Fruit fly (Drosophila melanogaster) whole organism, adult: ENCODE data around the gene siz.

Experiments
- CG11617 ChIP-seq: fragments of 200-800 bp; sonication (Bioruptor generic); optimal IDR thresholded peaks from 2 replicates; lab custom pipeline; 2017; ENCODE audit warnings: mild to moderate bottlenecking, missing biosample characterization, missing genetic modification reagents, missing genetic modification characterization
- CG12768 ChIP-seq: fragments of 200-800 bp; sonication (Bioruptor generic); optimal IDR thresholded peaks from 2 replicates; lab custom pipeline; 2017; ENCODE audit warnings: missing biosample characterization, missing genetic modification characterization, mild to moderate bottlenecking, moderate library complexity, missing genetic modification reagents
- CG14711 ChIP-seq: fragments of 200-800 bp; sonication (Bioruptor generic); optimal IDR thresholded peaks from 2 replicates; lab custom pipeline; 2018; ENCODE audit warnings: missing biosample characterization, mild to moderate bottlenecking, missing genetic modification characterization, moderate library complexity
- CG1620 ChIP-seq: fragments of 200-800 bp; sonication (Bioruptor generic); optimal IDR thresholded peaks from 2 replicates; lab custom pipeline; 2016; ENCODE audit warnings: missing biosample characterization, missing genetic modification characterization
- CG33017 ChIP-seq: fragments of 200-800 bp; sonication (Bioruptor generic); optimal IDR thresholded peaks from 2 replicates; lab custom pipeline; 2018; ENCODE audit warnings: missing biosample characterization, mild to moderate bottlenecking, missing genetic modification characterization, moderate library complexity
- CG5204 ChIP-seq: fragments of 200-800 bp; sonication (Bioruptor generic); optimal IDR thresholded peaks from 2 replicates; lab custom pipeline; 2016; ENCODE audit warnings: missing biosample characterization, missing genetic modification characterization
- CG7045 ChIP-seq: fragments of 200-800 bp; sonication (Bioruptor generic); optimal IDR thresholded peaks from 2 replicates; lab custom pipeline; 2017; ENCODE audit warnings: missing biosample characterization, mild to moderate bottlenecking, missing genetic modification characterization
- CG7101 ChIP-seq: fragments of 200-800 bp; sonication (Bioruptor generic); optimal IDR thresholded peaks from 2 replicates; lab custom pipeline; 2018; ENCODE audit warnings: missing biosample characterization, mild to moderate bottlenecking, missing genetic modification characterization, moderate library complexity
- Clk ChIP-seq: fragments of 200-800 bp; sonication (Bioruptor generic); optimal IDR thresholded peaks from 2 replicates; lab custom pipeline; 2017; ENCODE audit warnings: missing biosample characterization, missing genetic modification characterization
- Crg-1 ChIP-seq: fragments of 200-800 bp; sonication (Bioruptor generic); optimal IDR thresholded peaks from 2 replicates; lab custom pipeline; 2016; ENCODE audit warnings: missing biosample characterization, missing genetic modification characterization
- Hr96 ChIP-seq: fragments of 200-800 bp; sonication (Bioruptor generic); optimal IDR thresholded peaks from 2 replicates; lab custom pipeline; 2016; ENCODE audit warnings: missing biosample characterization, missing genetic modification characterization
- Mnt ChIP-seq: fragments of 200-800 bp; sonication (Bioruptor generic); optimal IDR thresholded peaks from 2 replicates; lab custom pipeline; 2016; ENCODE audit warnings: missing biosample characterization, mild to moderate bottlenecking, missing genetic modification characterization
- bab1 ChIP-seq: fragments of 200-800 bp; sonication (Bioruptor generic); optimal IDR thresholded peaks from 3 replicates; lab custom pipeline; 2019; ENCODE audit warnings: missing biosample characterization, mild to moderate bottlenecking, missing genetic modification characterization, moderate library complexity
- cic ChIP-seq: fragments of 200-800 bp; sonication (Bioruptor generic); optimal IDR thresholded peaks from 2 replicates; lab custom pipeline; 2017; ENCODE audit warnings: missing biosample characterization, mild to moderate bottlenecking, missing genetic modification characterization, moderate library complexity
- cnc ChIP-seq, 2 experiments: fragments of >200 bp; optimal IDR thresholded peaks; 2 replicates each; lab custom pipeline; 2017
- kay ChIP-seq: fragments of 200-800 bp; sonication (Bioruptor generic); peaks from one replicate; lab custom pipeline; 2016; ENCODE audit warnings: missing biosample characterization, missing genetic modification characterization, borderline replicate concordance
- ovo ChIP-seq: fragments of 200-800 bp; sonication (Bioruptor generic); optimal IDR thresholded peaks from 2 replicates; lab custom pipeline; 2016; ENCODE audit warnings: missing biosample characterization, missing genetic modification characterization
- pad ChIP-seq: fragments of 200-800 bp; sonication (Bioruptor generic); optimal IDR thresholded peaks from 3 replicates; lab custom pipeline; 2017; ENCODE audit warnings: missing biosample characterization, missing genetic modification characterization, mild to moderate bottlenecking, moderate library complexity, missing genetic modification reagents
- tj ChIP-seq: fragments of 200-800 bp; sonication (Bioruptor generic); optimal IDR thresholded peaks from 3 replicates; lab custom pipeline; 2017; ENCODE audit warnings: missing biosample characterization, mild to moderate bottlenecking, missing genetic modification characterization, moderate library complexity
- toe ChIP-seq: fragments of 200-800 bp; sonication (Bioruptor generic); optimal IDR thresholded peaks from 2 replicates; lab custom pipeline; 2016; ENCODE audit warnings: missing biosample characterization, missing genetic modification characterization

siz gene

dm6 chr3L:21055839-21056238, 21.5 kb downstream of the siz start:
- TF ChIP-seq cic (GFP tag; lab: Kevin White, UChicago) = no peak
- TF ChIP-seq CG12768 (GFP tag; lab: Kevin White, UChicago) = peak; percentile 59
- no peak for TF ChIP-seq kay

DNA sequence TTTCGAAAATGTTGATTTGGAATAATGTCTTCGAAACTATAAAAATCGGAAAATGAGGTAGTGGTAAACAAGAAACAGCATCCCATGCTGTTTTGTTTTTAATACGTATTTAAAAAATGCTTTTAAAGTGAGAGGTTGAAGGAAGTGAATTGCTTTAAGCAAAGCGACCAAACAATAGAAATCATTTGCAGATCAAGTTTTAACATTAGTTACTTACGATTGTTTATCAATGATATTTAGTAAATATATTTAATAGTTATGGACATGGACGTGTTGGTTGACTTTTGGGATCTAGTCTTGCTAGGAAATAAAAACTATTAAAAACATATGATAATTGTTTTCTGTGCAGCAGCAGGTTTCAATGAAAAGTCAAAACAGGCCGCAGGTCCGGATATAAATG, 22.0 kb downstream of the siz start:
- TF ChIP-seq kay (peak; percentile 87), CG11617 (GFP tag; lab: Kevin White, UChicago) (no peak)

DNA sequence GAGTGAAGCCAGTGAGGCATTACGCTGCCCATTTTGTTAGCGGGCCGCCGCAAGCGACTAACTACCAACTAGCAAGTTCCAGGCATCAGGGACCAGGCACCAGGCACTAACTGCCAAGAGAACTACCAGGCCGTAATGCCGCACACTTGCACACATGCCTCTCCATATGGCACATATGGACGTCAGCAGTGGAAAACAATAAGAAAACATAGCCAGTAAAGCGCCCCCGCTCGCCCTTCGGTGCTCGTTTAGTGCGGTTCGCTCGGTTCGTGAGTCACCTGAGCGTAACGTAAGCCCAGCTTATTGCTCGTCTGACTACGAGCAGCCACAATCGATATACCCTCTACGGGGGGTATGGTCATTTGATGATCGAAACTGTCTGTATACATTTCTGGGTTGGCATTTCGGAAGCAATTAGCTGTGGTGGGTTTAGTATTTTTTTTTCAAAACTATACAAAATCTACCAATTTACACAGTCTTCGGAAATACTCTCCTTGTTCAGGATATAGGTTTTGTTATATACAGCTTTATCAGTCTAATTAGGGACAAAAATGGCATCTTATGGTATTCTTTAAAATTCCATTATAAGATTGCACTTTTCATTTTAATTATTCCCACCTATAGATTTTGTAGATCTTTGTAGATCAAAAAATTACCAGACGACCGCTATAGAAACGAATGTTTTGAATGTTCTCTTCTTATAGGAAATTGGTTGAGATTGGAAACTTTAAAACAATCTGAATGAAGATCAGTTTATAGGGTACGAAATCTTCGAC, 22.6 kb downstream of the siz start:
- TF ChIP-seq CG11617 (GFP tag; lab: Kevin White, UChicago) (peak; percentile 31), kay (peak; percentile 58), CG33017 (tag; lab: Kevin White, UChicago) (no peak), CG7045 (peak; percentile 1), toe (peak; percentile 21), CG7101 (tag; lab: Kevin White, UChicago) (peak; percentile 24), cic (GFP tag; lab: Kevin White, UChicago) (peak; percentile 9), tj (GFP tag; lab: Kevin White, UChicago) (no peak), bab1 (peak; percentile 25), CG1620 (no peak), Clk (no peak), Crg-1 (GFP tag; lab: Kevin White, UChicago) (no peak), CG12768 (GFP tag; lab: Kevin White, UChicago) (no peak), CG5204 (GFP tag; lab: Kevin White, UChicago) (peak; percentile 61)

dm6 chr3L:21057568-21057940, 23.2 kb downstream of the siz start:
- TF ChIP-seq ovo (no peak), tj (GFP tag; lab: Kevin White, UChicago) (peak; percentile 47)

DNA sequence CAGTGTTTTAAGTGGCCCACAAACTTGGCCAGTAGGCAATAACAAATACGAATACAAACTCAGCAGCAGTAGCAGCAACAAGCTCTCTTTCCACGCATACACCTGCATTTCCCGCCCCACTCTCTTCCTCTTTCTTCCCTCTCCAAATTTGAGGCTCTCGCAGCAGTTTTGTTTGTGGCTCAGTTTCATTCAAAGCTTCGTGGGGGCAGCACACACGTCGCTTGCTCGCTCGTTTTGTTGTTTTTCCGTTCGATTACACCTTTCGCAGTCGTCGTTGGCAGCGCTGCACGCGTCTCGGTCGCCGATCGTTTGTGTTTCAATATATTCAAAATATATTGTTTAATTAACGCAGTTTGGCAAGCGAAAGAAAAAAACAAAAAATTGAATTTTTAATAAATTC, 24.3 kb downstream of the siz start:
- no peak for TF ChIP-seq cnc (optimal IDR thresholded peaks at IDR 0.05; lab: Kevin White, UChicago)
- TF ChIP-seq CG7101 (tag; lab: Kevin White, UChicago) = peak; percentile 38
- no peak for TF ChIP-seq Crg-1 (GFP tag; lab: Kevin White, UChicago)
- TF ChIP-seq bab1 = peak; percentile 82
- peak; percentile 4 for TF ChIP-seq CG33017 (tag; lab: Kevin White, UChicago)
- TF ChIP-seq Mnt (GFP tag; lab: Kevin White, UChicago) = peak; percentile 49
- peak; percentile 68 for TF ChIP-seq kay
- TF ChIP-seq ovo = peak; percentile 24
- no peak for TF ChIP-seq CG5204 (GFP tag; lab: Kevin White, UChicago)
- TF ChIP-seq Clk = no peak
- TF ChIP-seq Hr96 (GFP tag; lab: Kevin White, UChicago) = peak; percentile 16
- TF ChIP-seq CG7045 = no peak
- peak; percentile 52 for TF ChIP-seq cic (GFP tag; lab: Kevin White, UChicago)
- TF ChIP-seq CG1620 = peak; percentile 27
- TF ChIP-seq pad (GFP tag; lab: Kevin White, UChicago) = peak; percentile 26
- TF ChIP-seq CG12768 (GFP tag; lab: Kevin White, UChicago) = peak; percentile 44
- TF ChIP-seq tj (GFP tag; lab: Kevin White, UChicago) = peak; percentile 65
- no peak for TF ChIP-seq CG14711 (tag; lab: Kevin White, UChicago)
- TF ChIP-seq toe = no peak
- no peak for TF ChIP-seq CG11617 (GFP tag; lab: Kevin White, UChicago)

- peak; percentile 27 for TF ChIP-seq CG7101 (tag; lab: Kevin White, UChicago)
- TF ChIP-seq CG11617 (GFP tag; lab: Kevin White, UChicago) = peak; percentile 23
- TF ChIP-seq Crg-1 (GFP tag; lab: Kevin White, UChicago) = no peak
- no peak for TF ChIP-seq toe
- TF ChIP-seq ovo = no peak
- peak; percentile 5 for TF ChIP-seq CG12768 (GFP tag; lab: Kevin White, UChicago)
- TF ChIP-seq bab1 = peak; percentile 17
- peak; percentile 22 for TF ChIP-seq CG33017 (tag; lab: Kevin White, UChicago)
- TF ChIP-seq kay = peak; percentile 55
- peak; percentile 13 for TF ChIP-seq CG7045
- TF ChIP-seq pad (GFP tag; lab: Kevin White, UChicago) = peak; percentile 3
- TF ChIP-seq CG14711 (tag; lab: Kevin White, UChicago) = peak; percentile 44
- no peak for TF ChIP-seq tj (GFP tag; lab: Kevin White, UChicago)
Measured at dm6 chr3L:21060189-21061070, 26.1 kb downstream of the siz start.

- no peak for TF ChIP-seq CG5204 (GFP tag; lab: Kevin White, UChicago)
- no peak for TF ChIP-seq CG1620
- no peak for TF ChIP-seq Crg-1 (GFP tag; lab: Kevin White, UChicago)
- no peak for TF ChIP-seq cnc (optimal IDR thresholded peaks at IDR 0.05; lab: Kevin White, UChicago)
- no peak for TF ChIP-seq CG33017 (tag; lab: Kevin White, UChicago)
- TF ChIP-seq Hr96 (GFP tag; lab: Kevin White, UChicago) = no peak
- no peak for TF ChIP-seq kay
Measured at dm6 chr3L:21061968-21062367, 27.6 kb downstream of the siz start.
